Fruit fly (Drosophila melanogaster): ENCODE measurements around the gene CG14260.

Gene CG14260

DNA sequence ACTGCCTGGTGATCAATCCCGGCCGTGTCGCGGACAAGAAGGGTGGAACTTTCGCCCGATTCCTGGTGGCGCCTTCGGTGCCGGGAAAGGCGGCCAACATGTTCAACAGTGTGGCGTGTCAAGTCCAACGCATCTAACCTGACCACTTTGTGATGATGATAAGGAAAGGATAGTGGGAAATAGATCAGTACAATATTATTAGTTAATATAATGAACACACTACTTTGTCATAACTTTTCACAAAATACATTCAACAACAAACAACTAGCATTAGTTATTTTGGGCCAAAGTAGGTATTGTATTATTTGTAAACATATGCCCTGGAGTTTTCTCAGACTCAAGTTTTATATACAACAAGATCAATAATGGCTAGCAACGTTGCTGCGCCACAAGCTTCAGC lies 24.3 kb upstream of the CG14260 start, which contains the start of gene CG17991:
Gene CG17991 (plus strand): TSS at position 301 of the 400 bp plus-strand sequence.
- no peak for TF ChIP-seq CG17801 (GFP tag; optimal IDR thresholded peaks at IDR 0.05; ENCODE audit: partially characterized antibody)

DNA sequence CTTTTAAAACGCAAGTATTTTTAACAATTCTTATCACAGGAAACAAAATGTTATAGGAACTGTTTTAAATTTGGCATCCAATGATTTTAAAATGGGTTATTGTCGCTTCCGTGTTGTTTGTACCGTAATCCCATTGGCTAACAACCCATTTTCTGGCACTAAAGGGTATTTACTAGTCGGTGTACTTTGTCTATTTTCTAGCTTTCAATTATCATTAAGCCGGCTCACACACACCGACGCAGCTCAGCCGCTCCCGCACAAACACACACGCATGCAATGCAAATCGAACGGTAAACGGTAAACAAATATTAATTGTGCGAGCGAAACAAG lies 20.9 kb upstream of the CG14260 start:
- no peak for TF ChIP-seq CG17801 (GFP tag; optimal IDR thresholded peaks at IDR 0.05; ENCODE audit: partially characterized antibody)

DNA sequence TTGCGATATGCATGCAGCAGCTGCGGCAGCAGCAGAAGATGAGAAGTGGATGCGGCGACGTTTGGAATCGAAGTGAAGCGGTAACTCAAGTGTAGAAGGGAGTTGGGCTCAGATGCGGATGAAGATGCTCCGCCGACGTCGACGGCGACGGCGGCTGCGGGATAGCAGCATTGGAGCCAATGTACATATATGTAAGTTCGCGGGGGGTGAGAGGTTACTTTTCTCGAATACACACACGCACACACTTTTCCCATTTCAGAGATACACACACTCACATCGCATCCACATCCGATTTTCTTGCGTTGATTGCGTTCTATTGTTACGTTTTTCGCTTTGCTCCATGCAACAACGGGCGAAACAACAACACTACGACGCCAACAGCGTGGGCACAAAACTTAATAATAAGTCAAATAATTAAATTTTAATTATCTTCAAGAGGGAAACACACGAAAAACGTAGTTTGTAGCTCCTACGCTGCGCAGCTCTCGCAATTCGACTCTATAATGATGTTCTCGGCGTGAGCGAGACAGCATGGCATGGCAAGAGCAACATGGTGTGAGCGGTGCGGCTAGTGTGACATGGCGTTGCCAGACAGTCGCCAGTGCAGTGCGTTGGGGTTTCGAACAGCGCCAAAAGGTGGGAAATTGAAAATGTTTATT lies 20.4 kb upstream of the CG14260 start, which contains the start of gene CG18766:
Gene CG18766 (minus strand): TSS at position 508 of the 659 bp plus-strand sequence.
- no peak for TF ChIP-seq CG17801 (GFP tag; optimal IDR thresholded peaks at IDR 0.05; ENCODE audit: partially characterized antibody)

DNA sequence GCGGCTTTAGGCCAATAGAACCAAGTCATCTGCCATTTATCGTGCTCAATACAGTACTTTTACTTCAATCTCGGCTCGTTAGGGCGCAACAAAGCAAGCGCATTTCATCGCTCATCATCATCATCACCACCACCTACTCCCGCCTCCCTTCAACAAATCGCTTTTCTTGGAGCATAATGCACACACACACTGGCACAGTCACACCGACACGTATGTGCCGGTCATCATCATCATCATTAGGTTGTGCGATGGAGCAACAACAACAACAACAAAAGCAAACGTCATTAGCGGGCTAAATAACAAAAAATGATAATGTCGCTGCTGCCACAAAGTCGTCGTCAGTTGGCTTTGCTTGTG lies 19.9 kb upstream of the CG14260 start:
- TF ChIP-seq CG17801 (GFP tag; optimal IDR thresholded peaks at IDR 0.05; ENCODE audit: partially characterized antibody) = no peak

DNA sequence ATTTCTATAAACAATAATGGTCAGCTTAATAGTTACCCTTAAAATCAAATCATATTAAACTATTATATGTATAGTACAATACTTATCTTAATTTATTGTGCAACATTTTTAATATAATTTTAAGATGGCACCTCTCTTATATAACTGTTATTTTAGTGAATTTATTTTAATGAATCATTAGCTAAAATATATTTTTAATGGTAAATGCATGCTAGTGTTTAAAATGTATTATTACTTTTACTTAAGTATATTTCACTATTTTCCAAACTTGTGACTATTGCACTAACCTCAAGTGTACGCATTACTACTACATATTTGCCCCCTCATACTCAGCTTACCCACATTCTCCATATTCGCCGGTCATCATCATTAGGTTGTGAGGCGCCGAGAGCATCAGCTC lies 19.0 kb upstream of the CG14260 start:
- peak; percentile 89 for TF ChIP-seq CG17801 (GFP tag; optimal IDR thresholded peaks at IDR 0.05; ENCODE audit: partially characterized antibody)

DNA sequence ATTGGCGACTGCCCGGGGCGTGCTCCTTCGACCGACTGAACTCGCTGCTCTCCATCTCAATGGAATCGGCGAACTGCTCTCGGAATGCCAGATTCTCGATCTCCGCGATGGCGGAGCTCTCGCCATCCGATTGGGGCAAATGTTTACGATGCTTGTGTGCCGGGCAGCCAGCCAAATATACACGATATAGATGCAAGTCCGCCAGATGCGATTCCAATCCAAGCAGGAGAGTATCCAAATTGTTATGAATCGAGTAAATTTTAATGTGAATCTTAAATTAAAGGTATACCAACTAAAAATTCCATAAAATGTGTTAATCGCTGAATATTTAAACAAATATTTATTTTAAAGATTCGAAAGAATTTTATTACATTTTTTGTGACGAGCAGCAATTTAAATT lies 17.4 kb upstream of the CG14260 start, which contains the start of gene CG5984:
Gene CG5984 (minus strand): TSS at position 101 of the 400 bp plus-strand sequence.
- TF ChIP-seq CG17801 (GFP tag; optimal IDR thresholded peaks at IDR 0.05; ENCODE audit: partially characterized antibody) = no peak

DNA sequence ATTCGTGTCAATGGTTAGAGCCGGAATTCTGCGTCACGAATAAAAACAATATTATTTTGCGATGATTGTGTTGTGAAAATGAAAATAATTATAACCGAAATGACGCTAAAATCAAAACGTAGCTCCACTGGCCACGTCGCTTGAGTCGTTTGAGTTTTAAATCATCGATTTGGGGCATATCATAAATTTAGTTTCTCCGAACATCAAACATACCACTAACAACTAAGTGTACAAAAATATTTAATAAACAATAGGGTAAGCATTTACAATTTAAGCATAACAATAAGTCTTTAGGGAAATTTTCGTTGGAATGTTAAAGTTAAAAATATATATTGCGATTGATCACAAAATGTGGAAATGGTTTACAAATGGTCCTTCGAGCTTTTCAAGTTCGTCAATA lies 14.3 kb upstream of the CG14260 start, which contains the start of the genes TTLL6B and TfIIA-L:
Gene TTLL6B (minus strand): TSS at position 101 of the 400 bp plus-strand sequence.
Gene TfIIA-L (plus strand): TSS at position 206 of the 400 bp plus-strand sequence.
- TF ChIP-seq CG17801 (GFP tag; optimal IDR thresholded peaks at IDR 0.05; ENCODE audit: partially characterized antibody) = no peak

DNA sequence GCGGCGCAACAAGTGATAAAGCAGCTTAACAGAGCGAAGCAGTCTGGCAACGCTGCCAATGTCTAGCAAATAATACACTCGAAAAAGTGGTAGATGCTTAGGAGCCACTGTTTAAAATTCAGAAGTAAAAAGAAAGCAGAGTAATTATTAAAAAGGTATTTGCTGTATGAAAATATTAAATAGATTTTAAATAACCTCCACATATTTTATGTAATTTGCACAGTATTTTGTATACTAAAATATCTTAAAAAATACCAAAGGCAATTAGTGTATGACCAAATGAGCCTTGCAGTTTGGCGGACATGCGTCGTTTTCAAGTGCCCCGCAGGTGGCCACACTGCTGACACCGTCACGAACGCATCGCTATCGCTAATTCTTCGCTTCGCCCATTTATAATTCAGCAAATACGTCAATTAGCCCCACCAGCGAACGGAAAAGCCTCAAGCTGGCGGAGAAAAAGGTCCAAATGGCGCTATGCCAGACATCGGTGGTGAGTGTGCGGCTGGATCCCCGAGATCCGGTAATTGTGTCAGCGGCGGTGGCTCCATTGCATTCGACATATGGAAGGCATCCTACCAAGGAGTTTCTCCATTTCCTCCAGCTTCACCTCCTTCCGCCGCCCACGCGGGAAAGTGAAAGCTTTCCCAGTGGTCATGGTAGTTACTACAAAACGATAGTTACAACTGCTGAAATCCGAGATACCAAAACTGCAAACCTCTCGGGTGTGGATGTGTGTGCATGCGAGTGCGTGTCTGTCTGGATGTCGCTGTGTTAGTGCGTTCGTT lies 11.9 kb upstream of the CG14260 start, which contains the start of gene pll:
Gene pll (minus strand): TSS at position 47 of the 785 bp plus-strand sequence.
- peak; percentile 82 for TF ChIP-seq CG17801 (GFP tag; optimal IDR thresholded peaks at IDR 0.05; ENCODE audit: partially characterized antibody)

DNA sequence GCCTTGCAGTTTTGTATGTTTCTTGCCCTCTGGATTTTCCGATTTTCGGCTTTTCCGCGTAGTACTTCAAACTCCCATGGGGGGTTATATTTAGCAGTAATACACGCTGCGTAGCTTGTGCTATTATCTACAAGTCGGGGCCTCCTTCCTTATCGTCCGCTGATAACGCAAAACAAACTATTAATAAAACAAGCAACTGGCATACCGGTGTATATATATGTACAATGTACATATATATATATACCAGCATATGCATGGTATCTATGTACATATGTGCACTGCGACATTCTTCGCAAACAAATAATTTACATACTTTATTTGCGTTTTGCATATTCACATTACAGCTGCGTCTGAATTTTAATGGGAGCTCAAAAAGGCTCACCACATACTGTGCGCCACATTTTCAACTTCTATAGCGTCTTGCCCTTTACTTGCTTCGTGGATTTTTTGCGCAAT lies 11.3 kb upstream of the CG14260 start:
- no peak for TF ChIP-seq CG17801 (GFP tag; optimal IDR thresholded peaks at IDR 0.05; ENCODE audit: partially characterized antibody)

DNA sequence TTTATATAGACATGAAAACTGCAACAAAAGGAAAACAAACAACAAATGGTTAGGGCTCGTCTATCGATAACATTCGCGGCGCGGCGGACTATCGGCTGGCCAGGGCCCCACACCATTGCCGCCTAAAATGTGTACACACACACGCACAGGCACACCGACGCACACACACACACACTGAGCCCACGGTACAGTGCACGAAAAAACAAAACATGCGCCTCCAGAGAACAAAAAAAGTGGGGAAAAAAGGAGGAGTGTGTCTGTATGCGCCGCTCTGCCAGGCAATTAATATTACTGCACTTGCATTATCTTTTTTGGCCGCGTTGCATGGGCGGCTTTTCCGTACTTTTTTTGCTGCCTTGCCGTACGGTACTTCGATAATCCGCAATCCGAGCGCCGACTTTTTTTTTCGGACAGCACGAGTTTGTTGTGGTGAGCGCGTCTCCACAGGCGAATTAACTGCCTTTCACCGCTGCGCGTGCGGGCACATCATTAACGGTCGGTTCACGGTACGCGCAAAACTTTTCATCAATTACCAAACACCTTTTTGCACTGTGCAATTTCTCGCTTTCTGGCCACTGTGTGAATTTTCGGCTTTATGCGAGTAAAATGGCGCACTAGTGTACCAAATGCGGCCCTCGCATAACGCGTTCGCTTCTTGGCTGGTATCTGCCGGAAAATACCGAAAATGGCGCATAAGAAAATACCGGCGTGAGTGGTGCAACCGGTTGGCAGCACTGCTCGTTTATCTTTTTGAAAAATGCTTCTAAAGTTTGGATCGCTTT lies 1.6 kb upstream of the CG14260 start, which contains the start of gene woc:
Gene woc (minus strand): TSS at position 622 of the 782 bp plus-strand sequence.
- TF ChIP-seq CG17801 (GFP tag; optimal IDR thresholded peaks at IDR 0.05; ENCODE audit: partially characterized antibody) = peak; percentile 35

DNA sequence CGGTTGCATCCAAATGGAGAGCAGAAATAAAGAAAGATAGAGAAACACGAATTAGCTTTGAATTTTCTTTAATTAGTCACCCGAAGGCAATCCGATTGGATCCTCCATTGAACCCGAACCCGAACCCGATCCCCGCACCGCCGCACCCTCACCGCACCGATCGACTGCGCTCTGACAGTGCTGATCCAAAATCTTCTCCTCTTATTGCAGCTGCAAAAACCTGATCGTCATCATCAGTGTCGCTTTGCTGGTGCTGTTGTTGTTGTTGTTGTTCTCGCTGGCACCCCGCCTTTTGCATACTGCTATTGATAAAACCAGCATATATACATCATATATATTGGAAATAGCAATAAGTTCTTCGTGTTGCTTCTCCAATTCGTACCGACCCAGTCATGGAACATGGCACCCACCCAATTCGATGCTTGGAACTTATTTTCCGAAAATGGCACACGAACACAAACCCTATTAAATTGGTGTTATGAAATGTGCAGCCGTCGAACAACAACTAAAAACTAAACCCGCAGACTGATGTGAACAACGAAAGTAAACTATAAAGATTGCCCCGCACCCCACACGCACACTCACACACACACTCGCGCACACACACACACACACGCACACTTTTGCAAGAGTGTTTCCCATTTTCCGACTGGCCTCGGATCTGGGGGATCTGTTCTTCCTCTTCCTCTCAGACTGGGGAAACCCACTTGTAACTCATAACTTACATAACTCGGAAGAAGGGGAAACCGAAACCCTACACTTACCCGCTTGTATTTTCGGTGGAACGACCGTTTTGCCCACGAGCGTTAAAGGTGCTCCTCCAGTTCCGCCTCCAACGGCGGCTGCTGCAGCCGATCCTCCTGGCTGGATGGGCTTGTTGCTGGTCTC lies 5.4 kb downstream of the CG14260 start:
- no peak for TF ChIP-seq CG17801 (GFP tag; optimal IDR thresholded peaks at IDR 0.05; ENCODE audit: partially characterized antibody)

DNA sequence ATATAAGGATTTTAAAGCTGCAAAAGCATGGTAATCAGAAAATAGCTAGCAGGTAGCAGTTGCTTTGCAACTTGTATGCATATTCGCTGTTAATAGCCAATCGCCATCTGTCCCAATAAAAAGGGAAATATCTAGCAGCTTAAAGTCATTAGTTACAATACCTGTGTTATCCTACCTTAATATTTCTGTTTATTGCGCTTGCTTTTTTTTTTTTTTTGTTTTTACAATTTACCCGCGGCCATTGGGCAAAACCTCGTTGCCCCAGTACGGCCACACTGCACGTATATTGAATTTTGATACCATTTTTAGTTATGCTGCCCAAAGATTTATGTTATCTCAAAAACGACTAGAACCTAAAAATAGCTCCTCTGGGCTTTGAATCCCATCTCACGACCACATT lies 7.0 kb downstream of the CG14260 start:
- no peak for TF ChIP-seq CG17801 (GFP tag; optimal IDR thresholded peaks at IDR 0.05; ENCODE audit: partially characterized antibody)

DNA sequence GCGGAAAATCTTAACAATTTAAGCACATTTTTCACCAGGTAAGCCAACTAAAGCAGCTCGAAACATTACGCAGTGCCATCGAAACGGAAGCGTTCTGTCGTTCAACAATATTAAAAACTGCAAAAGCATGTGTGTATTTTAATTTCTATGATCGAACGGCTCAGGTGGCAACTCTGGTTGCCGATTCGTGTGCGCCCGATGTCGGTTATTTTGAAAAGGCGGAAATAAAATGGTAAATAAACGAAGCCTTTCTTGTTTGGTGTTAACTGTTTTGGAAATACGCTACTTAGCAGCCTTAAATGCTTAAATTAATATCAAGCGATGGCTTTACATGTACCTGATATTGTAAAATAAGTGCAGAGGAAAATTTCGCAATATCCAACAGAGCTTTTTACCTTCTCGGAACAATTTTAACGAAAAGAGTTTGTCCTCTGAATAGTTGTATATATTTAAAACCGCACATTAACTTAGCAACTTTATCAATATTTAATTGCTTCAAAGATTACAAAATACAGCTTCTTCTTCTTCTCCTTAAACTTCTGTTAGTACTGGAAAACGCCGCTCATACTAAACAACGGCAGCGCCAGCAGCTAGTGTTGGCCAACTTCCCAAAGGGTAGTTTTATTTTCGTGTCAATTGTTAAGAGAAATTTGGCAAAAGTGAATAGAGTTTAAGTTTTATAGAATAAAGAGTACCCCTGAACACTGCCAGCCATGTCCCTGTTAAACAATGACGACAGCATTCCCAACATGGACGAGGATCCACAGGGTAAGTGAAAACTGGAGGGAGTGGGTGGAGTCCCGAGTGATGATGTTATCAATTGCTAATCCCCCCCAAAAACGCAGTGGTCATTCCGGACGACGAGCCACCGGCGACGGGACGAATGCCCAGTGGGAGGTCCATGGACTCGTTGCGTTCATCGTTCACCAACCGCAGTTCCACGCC lies 8.1 kb downstream of the CG14260 start, which contains the start of gene CG5934:
Gene CG5934 (plus strand): TSS at position 588 of the 945 bp plus-strand sequence.
- TF ChIP-seq CG17801 (GFP tag; optimal IDR thresholded peaks at IDR 0.05; ENCODE audit: partially characterized antibody) = no peak
